Worm (Caenorhabditis elegans) whole organism, mixed stage, embryonic: Measurements from ENCODE around the gene B0478.3.

Experiments
- snpc-4 ChIP-seq: fragments of 150-350 bp; optimal IDR thresholded peaks from 2 replicates; lab custom pipeline; 2014; ENCODE audit warnings: missing biosample characterization, missing genetic modification characterization
- unc-62 ChIP-seq: fragments of 150-350 bp; optimal IDR thresholded peaks from 2 replicates; lab custom pipeline; 2014; ENCODE audit warnings: missing biosample characterization, missing genetic modification reagents, missing genetic modification characterization

DNA sequence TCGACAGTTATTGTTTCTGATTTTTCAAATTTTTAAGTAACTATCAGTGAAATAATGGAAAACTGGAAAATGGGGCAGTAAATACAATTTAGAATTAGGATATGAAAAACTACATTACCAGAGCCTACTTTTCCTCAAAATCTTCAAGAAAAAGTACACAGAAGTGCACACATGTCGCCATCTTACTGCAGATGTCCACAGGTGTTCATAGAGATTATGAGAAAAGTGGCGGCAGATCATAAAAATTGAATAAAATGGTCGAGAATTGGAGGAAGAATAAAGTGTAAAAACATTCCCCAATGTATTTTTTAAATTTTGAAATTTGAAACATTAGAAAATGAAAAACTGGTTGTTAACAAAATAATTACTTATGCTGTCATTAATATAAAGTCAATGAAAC, 33.5 kb upstream of the B0478.3 start:
- no peak for TF ChIP-seq unc-62 (GFP tag; lab: Kevin White, UChicago)
- no peak for TF ChIP-seq snpc-4 (tag; lab: Kevin White, UChicago)
